Fruit fly (Drosophila melanogaster): ENCODE data around the gene GV1.

- TF ChIP-seq Clk (GFP tag; optimal IDR thresholded peaks at IDR 0.05) (no peak), bab1 (GFP tag; optimal IDR thresholded peaks at IDR 0.05) (no peak), pad (GFP tag; optimal IDR thresholded peaks at IDR 0.05) (no peak), CG12768 (GFP tag; optimal IDR thresholded peaks at IDR 0.05) (no peak), cnc (optimal IDR thresholded peaks at IDR 0.05) (no peak), CG7045 (GFP tag; optimal IDR thresholded peaks at IDR 0.05) (no peak), cic (GFP tag; optimal IDR thresholded peaks at IDR 0.05) (no peak), CG5204 (GFP tag; optimal IDR thresholded peaks at IDR 0.05) (no peak), CG1620 (GFP tag; optimal IDR thresholded peaks at IDR 0.05) (no peak), toe (GFP tag; optimal IDR thresholded peaks at IDR 0.05) (no peak)
Measured at dm6 chr3L:1822365-1822764, 12.0 kb downstream of the GV1 start.
